2 worm cellular contexts compared by ENCODE assay signal in genomic region chrV:19158664-19159063, ce11.
TF ChIP-seq lines count a peak whose summit lies in the region.

Y39B6A.5 (minus strand) TSS chrV:19158877.

TF ChIP-seq in whole organism, L1 larva, 84 proteins besides CTCF, POLR2A, EP300 and RAD21 (continued from another document):
- TF ChIP-seq ceh-88 (GFP tag; IDR thresholded peaks at IDR 0.05; lab: Robert Waterston, UW) (no peak), C04F5.9 (tag; optimal IDR thresholded peaks at IDR 0.05; lab: Kevin White, UChicago) (no peak), dsc-1 (tag; optimal IDR thresholded peaks at IDR 0.05; lab: Kevin White, UChicago) (no peak), alr-1 (tag; optimal IDR thresholded peaks at IDR 0.05; lab: Kevin White, UChicago; ENCODE audit: borderline replicate concordance) (no peak), grh-1 (GFP tag; IDR thresholded peaks at IDR 0.05; lab: Robert Waterston, UW) (no peak), elt-2 (tag; optimal IDR thresholded peaks at IDR 0.05; lab: Kevin White, UChicago) (peak; percentile 100), ets-5 (GFP tag; IDR thresholded peaks at IDR 0.05; lab: Robert Waterston, UW) (no peak), unc-130 (tag; optimal IDR thresholded peaks at IDR 0.05; lab: Kevin White, UChicago) (no peak), zag-1 (tag; optimal IDR thresholded peaks at IDR 0.05; lab: Kevin White, UChicago) (no peak), nhr-20 (tag; optimal IDR thresholded peaks at IDR 0.05; lab: Kevin White, UChicago) (peak; percentile 69), xbp-1 (tag; optimal IDR thresholded peaks at IDR 0.05; lab: Kevin White, UChicago) (no peak), unc-30 (tag; optimal IDR thresholded peaks at IDR 0.05; lab: Kevin White, UChicago) (no peak), aha-1 (tag; optimal IDR thresholded peaks at IDR 0.05; lab: Kevin White, UChicago) (no peak), fkh-8 (tag; optimal IDR thresholded peaks at IDR 0.05; lab: Kevin White, UChicago) (no peak), nhr-85 (tag; lab: Kevin White, UChicago) (no peak), egl-27 (tag; optimal IDR thresholded peaks at IDR 0.05; lab: Kevin White, UChicago) (no peak), nhr-12 (tag; optimal IDR thresholded peaks at IDR 0.05; lab: Kevin White, UChicago) (no peak), lsy-2 (tag; optimal IDR thresholded peaks at IDR 0.05; lab: Kevin White, UChicago) (peak; percentile 4 to 25), elt-3 (tag; optimal IDR thresholded peaks at IDR 0.05; lab: Kevin White, UChicago) (peak in 1 of 6 experiments; percentile 53), nhr-71 (tag; optimal IDR thresholded peaks at IDR 0.05; lab: Kevin White, UChicago) (peak; percentile 64), nhr-76 (tag; optimal IDR thresholded peaks at IDR 0.05; lab: Kevin White, UChicago) (no peak), ztf-4 (tag; optimal IDR thresholded peaks at IDR 0.05; lab: Kevin White, UChicago) (no peak), mdl-1 (tag; optimal IDR thresholded peaks at IDR 0.05; lab: Kevin White, UChicago) (peak in 1 of 2 experiments; percentile 57), jun-1 (tag; optimal IDR thresholded peaks at IDR 0.05; lab: Kevin White, UChicago) (peak; percentile 79), efl-3 (GFP tag; optimal IDR thresholded peaks at IDR 0.05; lab: Kevin White, UChicago) (no peak), lin-15B (tag; optimal IDR thresholded peaks at IDR 0.05; lab: Kevin White, UChicago) (no peak), C16A3.4 (tag; optimal IDR thresholded peaks at IDR 0.05; lab: Kevin White, UChicago) (no peak), mab-9 (GFP tag; IDR thresholded peaks at IDR 0.05; lab: Robert Waterston, UW) (no peak), sox-4 (tag; optimal IDR thresholded peaks at IDR 0.05; lab: Kevin White, UChicago) (no peak), ceh-8 (GFP tag; optimal IDR thresholded peaks at IDR 0.05; lab: Kevin White, UChicago) (no peak), C34B4.2 (tag; optimal IDR thresholded peaks at IDR 0.05; lab: Kevin White, UChicago) (no peak), isw-1 (GFP tag; IDR thresholded peaks at IDR 0.05; lab: Robert Waterston, UW) (no peak), tlp-1 (tag; optimal IDR thresholded peaks at IDR 0.05; lab: Kevin White, UChicago) (peak; percentile 54), lin-14 (GFP tag; optimal IDR thresholded peaks at IDR 0.05; lab: Kevin White, UChicago) (peak; percentile 61), tbx-2 (tag; optimal IDR thresholded peaks at IDR 0.05; lab: Kevin White, UChicago) (no peak), hlh-17 (GFP tag; optimal IDR thresholded peaks at IDR 0.05; lab: Kevin White, UChicago; ENCODE audit: borderline replicate concordance) (no peak), efl-1 (optimal IDR thresholded peaks at IDR 0.05; lab: Kevin White, UChicago) (no peak), efl-1 (GFP tag; optimal IDR thresholded peaks at IDR 0.05 in 1 of 2; lab: Kevin White, UChicago) (peak; percentile 1 to 38), aly-2 (tag; optimal IDR thresholded peaks at IDR 0.05; lab: Kevin White, UChicago) (no peak), rnt-1 (tag; optimal IDR thresholded peaks at IDR 0.05; lab: Kevin White, UChicago) (no peak), Y116A8C.19 (tag; optimal IDR thresholded peaks at IDR 0.05; lab: Kevin White, UChicago; ENCODE audit: borderline replicate concordance) (no peak)
TF ChIP-seq in whole organism, L1 larva: peak in this region for 22.

TF ChIP-seq in whole organism, L4 larva, 104 proteins besides CTCF, POLR2A, EP300 and RAD21 (continued from another document):
- TF ChIP-seq F26F4.8 (GFP tag; conservative IDR thresholded peaks at IDR 0.05; lab: Robert Waterston, UW) = no peak
- no peak for TF ChIP-seq skn-1 (tag; optimal IDR thresholded peaks at IDR 0.05; lab: Kevin White, UChicago)
- TF ChIP-seq zag-1 (tag; optimal IDR thresholded peaks at IDR 0.05; lab: Kevin White, UChicago) = no peak
- peak; percentile 14 for TF ChIP-seq rbr-2 (tag; optimal IDR thresholded peaks at IDR 0.05; lab: Kevin White, UChicago)
- no peak for TF ChIP-seq lin-39 (tag; optimal IDR thresholded peaks at IDR 0.05; lab: Kevin White, UChicago)
- TF ChIP-seq unc-62 (GFP tag; optimal IDR thresholded peaks at IDR 0.05 in 1 of 2; lab: Kevin White, UChicago) = no peak
- TF ChIP-seq unc-62 (tag; optimal IDR thresholded peaks at IDR 0.05; lab: Kevin White, UChicago) = no peak
- TF ChIP-seq ztf-11 (tag; optimal IDR thresholded peaks at IDR 0.05; lab: Kevin White, UChicago) = no peak
- TF ChIP-seq dmd-8 (GFP tag; IDR thresholded peaks at IDR 0.05; lab: Robert Waterston, UW) = no peak
- TF ChIP-seq fkh-10 (GFP tag; optimal IDR thresholded peaks at IDR 0.05; lab: Kevin White, UChicago) = no peak
- TF ChIP-seq mdt-29 (GFP tag; IDR thresholded peaks at IDR 0.05; lab: Robert Waterston, UW) = no peak
- peak; percentile 88 for TF ChIP-seq lin-38 (GFP tag; IDR thresholded peaks at IDR 0.05; lab: Robert Waterston, UW)
- TF ChIP-seq nhr-76 (tag; optimal IDR thresholded peaks at IDR 0.05; lab: Kevin White, UChicago) = no peak
- TF ChIP-seq sdz-12 (GFP tag; optimal IDR thresholded peaks at IDR 0.05; lab: Kevin White, UChicago) = no peak
- no peak for TF ChIP-seq T26A8.4 (GFP tag; IDR thresholded peaks at IDR 0.05; lab: Robert Waterston, UW)
- no peak for TF ChIP-seq F37D6.2 (tag; optimal IDR thresholded peaks at IDR 0.05; lab: Kevin White, UChicago)
- TF ChIP-seq dmd-6 (GFP tag; IDR thresholded peaks at IDR 0.05; lab: Robert Waterston, UW) = peak; percentile 95
- no peak for TF ChIP-seq mxl-3 (GFP tag; optimal IDR thresholded peaks at IDR 0.05; lab: Kevin White, UChicago)
- TF ChIP-seq D1046.2 (GFP tag; IDR thresholded peaks at IDR 0.05; lab: Robert Waterston, UW) = no peak
- TF ChIP-seq attf-4 (tag; optimal IDR thresholded peaks at IDR 0.05; lab: Kevin White, UChicago) = no peak
- TF ChIP-seq nhr-111 (GFP tag; optimal IDR thresholded peaks at IDR 0.05; lab: Kevin White, UChicago) = no peak
- no peak for TF ChIP-seq set-16 (GFP tag; IDR thresholded peaks at IDR 0.05; lab: Robert Waterston, UW)
- no peak for TF ChIP-seq spr-3 (GFP tag; optimal IDR thresholded peaks at IDR 0.05; lab: Kevin White, UChicago)
- TF ChIP-seq nhr-41 (GFP tag; IDR thresholded peaks at IDR 0.05; lab: Robert Waterston, UW) = no peak
- TF ChIP-seq mxl-2 (GFP tag; conservative IDR thresholded peaks at IDR 0.05; lab: Robert Waterston, UW) = no peak
- TF ChIP-seq ama-1 (optimal IDR thresholded peaks at IDR 0.05; lab: Kevin White, UChicago) = no peak
- TF ChIP-seq hlh-11 (tag; optimal IDR thresholded peaks at IDR 0.05; lab: Kevin White, UChicago) = peak; percentile 90
- TF ChIP-seq ZK337.2 (GFP tag; IDR thresholded peaks at IDR 0.05; lab: Robert Waterston, UW) = no peak
- TF ChIP-seq lin-15B (tag; optimal IDR thresholded peaks at IDR 0.05; lab: Kevin White, UChicago) = no peak
- TF ChIP-seq aly-2 (tag; optimal IDR thresholded peaks at IDR 0.05; lab: Kevin White, UChicago) = no peak
- no peak for TF ChIP-seq snpc-4 (tag; optimal IDR thresholded peaks at IDR 0.05; lab: Kevin White, UChicago)
- TF ChIP-seq F44E2.7 (GFP tag; IDR thresholded peaks at IDR 0.05; lab: Robert Waterston, UW) = no peak
- no peak for TF ChIP-seq dmd-9 (GFP tag; IDR thresholded peaks at IDR 0.05; lab: Robert Waterston, UW)
- TF ChIP-seq daf-19 (GFP tag; conservative IDR thresholded peaks at IDR 0.05; lab: Robert Waterston, UW) = no peak
- no peak for TF ChIP-seq lir-3 (tag; optimal IDR thresholded peaks at IDR 0.05; lab: Kevin White, UChicago)
- TF ChIP-seq spr-1 (tag; optimal IDR thresholded peaks at IDR 0.05; lab: Kevin White, UChicago) = no peak
- peak; percentile 48 for TF ChIP-seq jun-1 (tag; optimal IDR thresholded peaks at IDR 0.05; lab: Kevin White, UChicago)
- TF ChIP-seq ceh-32 (tag; optimal IDR thresholded peaks at IDR 0.05; lab: Kevin White, UChicago; ENCODE audit: poor library complexity) = no peak
- peak; percentile 13 for TF ChIP-seq zip-2 (tag; optimal IDR thresholded peaks at IDR 0.05; lab: Kevin White, UChicago)
- TF ChIP-seq F10B5.3 (tag; optimal IDR thresholded peaks at IDR 0.05; lab: Kevin White, UChicago) = no peak
- peak; percentile 94 for TF ChIP-seq nhr-28 (tag; optimal IDR thresholded peaks at IDR 0.05; lab: Kevin White, UChicago)
- no peak for TF ChIP-seq R02D3.7 (tag; optimal IDR thresholded peaks at IDR 0.05; lab: Kevin White, UChicago)
- peak; percentile 84 for TF ChIP-seq mep-1 (tag; optimal IDR thresholded peaks at IDR 0.05; lab: Kevin White, UChicago)
- no peak for TF ChIP-seq unc-39 (tag; optimal IDR thresholded peaks at IDR 0.05; lab: Kevin White, UChicago)
- TF ChIP-seq T20F7.1 (GFP tag; optimal IDR thresholded peaks at IDR 0.05; lab: Kevin White, UChicago) = peak; percentile 80
